Worm (Caenorhabditis elegans) whole organism, mixed stage, embryonic: Measurements from ENCODE around the gene ssna-1.

Experiments
- ceh-83 ChIP-seq: fragments of 200-800 bp; sonication (Bioruptor generic); optimal IDR thresholded peaks from 2 replicates; lab custom pipeline; 2018; ENCODE audit warnings: mild to moderate bottlenecking, missing genetic modification characterization, missing compliant biosample characterization
- elt-1 ChIP-seq: sonication (generic microtip); optimal IDR thresholded peaks from 2 replicates; lab custom pipeline; 2017; ENCODE audit warnings: missing genetic modification characterization, mild to moderate bottlenecking, missing compliant biosample characterization, antibody characterized with exemption, moderate library complexity, borderline replicate concordance; ENCODE audit not compliant: insufficient read depth
- nhr-76 ChIP-seq: sonication (generic microtip); optimal IDR thresholded peaks from 2 replicates; lab custom pipeline; 2017; ENCODE audit warnings: missing biosample characterization, missing genetic modification characterization
- snpc-4 ChIP-seq: fragments of 150-350 bp; optimal IDR thresholded peaks from 2 replicates; lab custom pipeline; 2014; ENCODE audit warnings: missing biosample characterization, missing genetic modification characterization
- unc-39 ChIP-seq: fragments of 150-350 bp; optimal IDR thresholded peaks from 2 replicates; lab custom pipeline; 2014; ENCODE audit warnings: missing biosample characterization, missing genetic modification characterization
- ztf-11 ChIP-seq: fragments of 150-350 bp; optimal IDR thresholded peaks from 2 replicates; lab custom pipeline; 2014; ENCODE audit warnings: missing biosample characterization, missing genetic modification characterization

ce11 chrIV:393409-393930, 5.6 kb downstream of the ssna-1 start, which contains the start of the genes T07A9.15 and nog-1:
- TF ChIP-seq unc-39 (tag; lab: Kevin White, UChicago) (no peak), nhr-76 (tag; lab: Kevin White, UChicago) (no peak), ztf-11 (tag; lab: Kevin White, UChicago) (no peak), elt-1 (no peak), snpc-4 (tag; lab: Kevin White, UChicago) (no peak), ceh-83 (GFP tag; lab: Kevin White, UChicago) (no peak)
